Worm (Caenorhabditis elegans) whole organism, mixed stage, embryonic: ENCODE results near the gene T15B7.14.

ENCODE experiments used
- M03D4.4 ChIP-seq: sonication (generic microtip); optimal IDR thresholded peaks from 2 replicates; lab custom pipeline; 2017; ENCODE audit warnings: mild to moderate bottlenecking, missing genetic modification characterization, missing compliant biosample characterization
- bed-3 ChIP-seq: fragments of 200-800 bp; sonication (Bioruptor generic); optimal IDR thresholded peaks from 3 replicates; lab custom pipeline; 2018; ENCODE audit warnings: mild to moderate bottlenecking, missing genetic modification characterization, moderate library complexity, missing compliant biosample characterization
- blmp-1 ChIP-seq: fragments of 150-350 bp; optimal IDR thresholded peaks from 2 replicates; lab custom pipeline; 2014; ENCODE audit warnings: missing biosample characterization, missing genetic modification characterization
- ceh-39 ChIP-seq: fragments of 150-350 bp; optimal IDR thresholded peaks from 2 replicates; lab custom pipeline; 2014; ENCODE audit warnings: missing biosample characterization, missing genetic modification characterization
- ceh-43 ChIP-seq: fragments of 200-800 bp; sonication (Bioruptor generic); optimal IDR thresholded peaks from 2 replicates; lab custom pipeline; 2018; ENCODE audit warnings: mild to moderate bottlenecking, missing genetic modification characterization, moderate library complexity, missing compliant biosample characterization
- ceh-83 ChIP-seq: fragments of 200-800 bp; sonication (Bioruptor generic); optimal IDR thresholded peaks from 2 replicates; lab custom pipeline; 2018; ENCODE audit warnings: mild to moderate bottlenecking, missing genetic modification characterization, missing compliant biosample characterization
- ces-1 ChIP-seq: fragments of 150-350 bp; optimal IDR thresholded peaks from 2 replicates; lab custom pipeline; 2014; ENCODE audit warnings: missing biosample characterization, missing genetic modification reagents, missing genetic modification characterization
- cnd-1 ChIP-seq: fragments of 200-800 bp; sonication (Bioruptor generic); optimal IDR thresholded peaks from 2 replicates; lab custom pipeline; 2018; ENCODE audit warnings: mild to moderate bottlenecking, missing genetic modification characterization, missing compliant biosample characterization
- drap-1 ChIP-seq: fragments of 200-800 bp; sonication (Bioruptor generic); optimal IDR thresholded peaks from 3 replicates; lab custom pipeline; 2018; ENCODE audit warnings: mild to moderate bottlenecking, missing genetic modification characterization, missing compliant biosample characterization
- elt-1 ChIP-seq: sonication (generic microtip); optimal IDR thresholded peaks from 2 replicates; lab custom pipeline; 2017; ENCODE audit warnings: missing genetic modification characterization, mild to moderate bottlenecking, missing compliant biosample characterization, antibody characterized with exemption, moderate library complexity, borderline replicate concordance; ENCODE audit not compliant: insufficient read depth
- flh-1 ChIP-seq: fragments of 200-800 bp; sonication (Bioruptor generic); optimal IDR thresholded peaks from 2 replicates; lab custom pipeline; 2018; ENCODE audit warnings: mild to moderate bottlenecking, missing genetic modification characterization, moderate library complexity, missing compliant biosample characterization
- hlh-1 ChIP-seq: fragments of 150-350 bp; optimal IDR thresholded peaks from 2 replicates; lab custom pipeline; 2014; ENCODE audit warnings: missing biosample characterization, missing genetic modification reagents, missing genetic modification characterization
- lin-13 ChIP-seq: fragments of 150-350 bp; optimal IDR thresholded peaks from 2 replicates; lab custom pipeline; 2014; ENCODE audit warnings: missing biosample characterization, missing genetic modification characterization
- lin-32 ChIP-seq: fragments of 200-800 bp; sonication (Bioruptor generic); optimal IDR thresholded peaks from 2 replicates; lab custom pipeline; 2018; ENCODE audit warnings: mild to moderate bottlenecking, missing genetic modification characterization, missing compliant biosample characterization
- lsy-2 ChIP-seq: fragments of 150-350 bp; optimal IDR thresholded peaks from 2 replicates; lab custom pipeline; 2014; ENCODE audit warnings: missing biosample characterization, missing genetic modification characterization
- mab-5 ChIP-seq: fragments of 150-350 bp; optimal IDR thresholded peaks from 2 replicates; lab custom pipeline; 2014; ENCODE audit warnings: missing biosample characterization, missing genetic modification characterization
- mep-1 ChIP-seq: fragments of 150-350 bp; optimal IDR thresholded peaks from 2 replicates; lab custom pipeline; 2017; ENCODE audit warnings: missing biosample characterization, missing genetic modification reagents, missing genetic modification characterization, inconsistent platforms
- mls-2 ChIP-seq: sonication (generic microtip); optimal IDR thresholded peaks from 2 replicates; lab custom pipeline; 2016; ENCODE audit warnings: mild to moderate bottlenecking, missing genetic modification characterization, moderate library complexity, missing compliant biosample characterization
- nhr-12 ChIP-seq: fragments of 150-350 bp; optimal IDR thresholded peaks from 2 replicates; lab custom pipeline; 2014; ENCODE audit warnings: missing biosample characterization, missing genetic modification characterization
- nhr-2 ChIP-seq: fragments of 150-350 bp; optimal IDR thresholded peaks from 2 replicates; lab custom pipeline; 2014; ENCODE audit warnings: missing biosample characterization, missing genetic modification characterization
- nhr-237 ChIP-seq: fragments of 150-350 bp; optimal IDR thresholded peaks from 2 replicates; lab custom pipeline; 2014; ENCODE audit warnings: missing biosample characterization, missing genetic modification characterization
- nhr-28 ChIP-seq: fragments of 150-350 bp; optimal IDR thresholded peaks from 2 replicates; lab custom pipeline; 2014; ENCODE audit warnings: missing biosample characterization, missing genetic modification characterization
- nhr-76 ChIP-seq: sonication (generic microtip); optimal IDR thresholded peaks from 2 replicates; lab custom pipeline; 2017; ENCODE audit warnings: missing biosample characterization, missing genetic modification characterization
- sem-2 ChIP-seq: fragments of 200-800 bp; sonication (Bioruptor generic); optimal IDR thresholded peaks from 2 replicates; lab custom pipeline; 2018; ENCODE audit warnings: mild to moderate bottlenecking, missing genetic modification characterization, missing compliant biosample characterization
- snpc-4 ChIP-seq: fragments of 150-350 bp; optimal IDR thresholded peaks from 2 replicates; lab custom pipeline; 2014; ENCODE audit warnings: missing biosample characterization, missing genetic modification characterization
- sptf-1 ChIP-seq: sonication (generic microtip); optimal IDR thresholded peaks from 2 replicates; lab custom pipeline; 2017; ENCODE audit warnings: mild to moderate bottlenecking, missing genetic modification characterization, moderate library complexity, missing compliant biosample characterization
- unc-120 ChIP-seq: sonication (generic microtip); optimal IDR thresholded peaks from 2 replicates; lab custom pipeline; 2017; ENCODE audit warnings: missing genetic modification characterization, missing compliant biosample characterization; ENCODE audit not compliant: poor library complexity, severe bottlenecking
- unc-39 ChIP-seq: fragments of 150-350 bp; optimal IDR thresholded peaks from 2 replicates; lab custom pipeline; 2014; ENCODE audit warnings: missing biosample characterization, missing genetic modification characterization
- zip-8 ChIP-seq: fragments of 150-350 bp; optimal IDR thresholded peaks from 2 replicates; lab custom pipeline; 2014; ENCODE audit warnings: missing biosample characterization, missing genetic modification characterization
- ztf-11 ChIP-seq: fragments of 150-350 bp; optimal IDR thresholded peaks from 2 replicates; lab custom pipeline; 2014; ENCODE audit warnings: missing biosample characterization, missing genetic modification characterization

T15B7.14 gene

ce11 chrV:6831539-6831938, 3.6 kb downstream of the T15B7.14 start:
- TF ChIP-seq mep-1: no peak
- TF ChIP-seq hlh-1 (tag; lab: Kevin White, UChicago): no peak
- no peak for TF ChIP-seq nhr-76 (tag; lab: Kevin White, UChicago)
- no peak for TF ChIP-seq bed-3 (GFP tag; lab: Kevin White, UChicago)
- no peak for TF ChIP-seq lin-13
- TF ChIP-seq unc-39 (tag; lab: Kevin White, UChicago): no peak
- TF ChIP-seq nhr-12 (tag; lab: Kevin White, UChicago): no peak
- no peak for TF ChIP-seq ceh-83
- no peak for TF ChIP-seq sptf-1 (tag; lab: Kevin White, UChicago)
- no peak for TF ChIP-seq unc-120 (tag; lab: Kevin White, UChicago)
- TF ChIP-seq ces-1 (GFP tag; lab: Kevin White, UChicago): no peak
- TF ChIP-seq, all 35 proteins: peak for 0

ce11 chrV:6830755-6831227, 4.4 kb downstream of the T15B7.14 start, which contains the start of gene col-142:
Gene col-142, plus strand, starts transcription at chrV:6831177.
- TF ChIP-seq blmp-1 (tag; lab: Kevin White, UChicago): no peak

- TF ChIP-seq ceh-83 (no peak), nhr-2 (no peak), ceh-39 (tag; lab: Kevin White, UChicago) (no peak), cnd-1 (no peak), sem-2 (GFP tag; lab: Kevin White, UChicago) (no peak), nhr-76 (tag; lab: Kevin White, UChicago) (no peak), mab-5 (no peak)
These were observed 5.1 kb downstream of the T15B7.14 start for ce11 chrV:6830075-6830474.

- TF ChIP-seq hlh-1 (tag; lab: Kevin White, UChicago): no peak
These were observed 5.7 kb downstream of the T15B7.14 start, which contains the start of gene col-141 for ce11 chrV:6829404-6829803. Gene col-141, plus strand, starts transcription at chrV:6829704.

ce11 chrV:6828786-6829185, 6.4 kb downstream of the T15B7.14 start, which contains the start of gene dmsr-15:
Gene dmsr-15, minus strand, starts transcription at chrV:6828886.
- TF ChIP-seq lin-32 (GFP tag; lab: Kevin White, UChicago) (no peak), hlh-1 (tag; lab: Kevin White, UChicago) (no peak), zip-8 (tag; lab: Kevin White, UChicago) (no peak), mls-2 (tag; lab: Kevin White, UChicago) (no peak), snpc-4 (tag; lab: Kevin White, UChicago) (no peak)

ce11 chrV:6823432-6823831, 11.7 kb downstream of the T15B7.14 start:
- TF ChIP-seq nhr-28 (tag; lab: Kevin White, UChicago) (no peak), mab-5 (no peak)

ce11 chrV:6821509-6821908, 13.6 kb downstream of the T15B7.14 start, which contains the start of gene T15B7.8:
Gene T15B7.8, plus strand, starts transcription at chrV:6821809.
- TF ChIP-seq nhr-12 (tag; lab: Kevin White, UChicago) (no peak), ceh-43 (GFP tag; lab: Kevin White, UChicago) (no peak), lin-13 (no peak), elt-1 (tag; lab: Kevin White, UChicago) (no peak), cnd-1 (no peak), unc-39 (tag; lab: Kevin White, UChicago) (no peak), lsy-2 (tag; lab: Kevin White, UChicago) (no peak), bed-3 (GFP tag; lab: Kevin White, UChicago) (no peak), M03D4.4 (tag; lab: Kevin White, UChicago) (no peak), drap-1 (GFP tag; lab: Kevin White, UChicago) (no peak), ceh-83 (no peak), mab-5 (no peak), ztf-11 (no peak), nhr-2 (no peak), zip-8 (tag; lab: Kevin White, UChicago) (no peak), flh-1 (no peak), mep-1 (no peak), snpc-4 (tag; lab: Kevin White, UChicago) (no peak), nhr-237 (tag; lab: Kevin White, UChicago) (no peak)
- TF ChIP-seq, all 35 proteins: peak for 0
